Fruit fly (Drosophila melanogaster) whole organism, embryonic: ENCODE measurements around the gene Vha100-2.

Source experiments
- CG12155 ChIP-seq: fragments of 200-800 bp; sonication (Bioruptor generic); optimal IDR thresholded peaks from 3 replicates; lab custom pipeline; 2016; ENCODE audit warnings: missing biosample characterization, missing genetic modification characterization
- CG12299 ChIP-seq: fragments of 200-800 bp; sonication (Bioruptor generic); optimal IDR thresholded peaks from 2 replicates; lab custom pipeline; 2018; ENCODE audit warnings: missing biosample characterization, mild to moderate bottlenecking, missing genetic modification characterization
- CG12769 ChIP-seq: fragments of 200-800 bp; sonication (Bioruptor generic); optimal IDR thresholded peaks from 2 replicates; lab custom pipeline; 2019; ENCODE audit warnings: missing biosample characterization, mild to moderate bottlenecking, missing genetic modification characterization, moderate library complexity
- CG15011 ChIP-seq: fragments of 200-800 bp; sonication (Bioruptor generic); optimal IDR thresholded peaks from 3 replicates; lab custom pipeline; 2018; ENCODE audit warnings: missing biosample characterization, mild to moderate bottlenecking, missing genetic modification characterization
- CG17186 ChIP-seq: fragments of 200-800 bp; sonication (Bioruptor generic); optimal IDR thresholded peaks from 3 replicates; lab custom pipeline; 2017; ENCODE audit warnings: missing biosample characterization, missing genetic modification reagents, missing genetic modification characterization
- CG1832 ChIP-seq: fragments of 200-800 bp; sonication (Bioruptor generic); optimal IDR thresholded peaks from 2 replicates; lab custom pipeline; 2017; ENCODE audit warnings: missing biosample characterization, mild to moderate bottlenecking, missing genetic modification characterization, inconsistent platforms
- CG2712 ChIP-seq: fragments of 200-800 bp; optimal IDR thresholded peaks from 3 replicates; lab custom pipeline; 2019; ENCODE audit warnings: missing biosample characterization, mild to moderate bottlenecking, missing genetic modification characterization, moderate library complexity
- CG30431 ChIP-seq: fragments of 200-800 bp; sonication (Bioruptor generic); optimal IDR thresholded peaks from 2 replicates; lab custom pipeline; 2017; ENCODE audit warnings: missing biosample characterization, missing genetic modification characterization
- CG3065 ChIP-seq: fragments of 200-800 bp; sonication (Bioruptor generic); optimal IDR thresholded peaks from 2 replicates; lab custom pipeline; 2016; ENCODE audit warnings: missing biosample characterization, missing genetic modification characterization
- CG32532 ChIP-seq: fragments of 200-800 bp; sonication (Bioruptor generic); IDR thresholded peaks from 2 replicates; pipeline ENCODE4 v1.3.6; 2022; ENCODE audit warnings: missing biosample characterization, missing genetic modification characterization
- CG6272 ChIP-seq: fragments of 200-800 bp; sonication (Bioruptor generic); IDR thresholded peaks from 2 replicates; pipeline ENCODE4 v1.3.6; 2022; ENCODE audit warnings: missing biosample characterization, missing genetic modification characterization
- CG6791 ChIP-seq: fragments of 200-800 bp; sonication (Bioruptor generic); IDR thresholded peaks from 3 replicates; pipeline ENCODE4 v1.3.6; 2022; ENCODE audit warnings: missing biosample characterization, missing genetic modification characterization; ENCODE audit not compliant: partially characterized antibody
- CG7271 ChIP-seq: fragments of 200-800 bp; sonication (Bioruptor generic); optimal IDR thresholded peaks from 2 replicates; lab custom pipeline; 2018; ENCODE audit warnings: missing biosample characterization, mild to moderate bottlenecking, missing genetic modification characterization, moderate library complexity
- CG8290 ChIP-seq, 3 experiments: fragments of 200-800 bp; sonication (Bioruptor generic); optimal IDR thresholded peaks; 2 replicates each; lab custom pipeline; 2016 to 2019; ENCODE audit warnings: missing biosample characterization in 3 of 3, missing genetic modification characterization in 3 of 3, mild to moderate bottlenecking in 2 of 3, moderate library complexity in 1 of 3
- GATAe ChIP-seq: fragments of 200-800 bp; sonication (Bioruptor generic); conservative IDR thresholded peaks from 2 replicates; pipeline ENCODE4 v1.3.6; 2022; ENCODE audit warnings: missing biosample characterization, missing genetic modification characterization
- Hsf ChIP-seq: fragments of 200-800 bp; sonication (Bioruptor generic); optimal IDR thresholded peaks from 3 replicates; lab custom pipeline; 2016; ENCODE audit warnings: missing biosample characterization, missing genetic modification characterization
- MBD-R2 ChIP-seq: fragments of 200-800 bp; sonication (Bioruptor generic); IDR thresholded peaks from 2 replicates; pipeline ENCODE4 v1.3.6; 2022; ENCODE audit warnings: missing biosample characterization, missing genetic modification characterization
- Meics ChIP-seq: fragments of 200-800 bp; sonication (Bioruptor generic); optimal IDR thresholded peaks from 2 replicates; lab custom pipeline; 2017; ENCODE audit warnings: missing biosample characterization, mild to moderate bottlenecking, missing genetic modification characterization
- Pdp1 ChIP-seq, 2 experiments: fragments of 200-800 bp; sonication (Bioruptor generic); optimal IDR thresholded peaks; 3 replicates each; lab custom pipeline; 2016; ENCODE audit warnings: missing biosample characterization in 2 of 2, missing genetic modification characterization in 2 of 2, mild to moderate bottlenecking in 1 of 2, moderate library complexity in 1 of 2
- Rfx ChIP-seq: fragments of 200-800 bp; sonication (Bioruptor generic); IDR thresholded peaks from 2 replicates; pipeline ENCODE4 v1.3.6; 2022; ENCODE audit warnings: missing biosample characterization, missing genetic modification characterization
- Taf1 ChIP-seq: fragments of 200-800 bp; sonication (Bioruptor generic); IDR thresholded peaks from 2 replicates; pipeline ENCODE4 v1.3.6; 2022; ENCODE audit warnings: missing biosample characterization, missing genetic modification characterization
- Trl ChIP-seq, 3 experiments: fragments of >200 bp in 2 of 3; fragments of 200-800 bp in 1 of 3; sonication (Bioruptor generic) in 1 of 3; optimal IDR thresholded peaks; 2 replicates in 1 of 3; 3 replicates in 2 of 3; lab custom pipeline; 2016 to 2017; ENCODE audit warnings: missing biosample characterization in 1 of 3, missing genetic modification characterization in 1 of 3
- amos ChIP-seq: fragments of 200-800 bp; sonication (Bioruptor generic); IDR thresholded peaks from 2 replicates; pipeline ENCODE4 v1.3.6; 2022; ENCODE audit warnings: missing biosample characterization, missing genetic modification characterization; ENCODE audit not compliant: partially characterized antibody
- cad ChIP-seq: fragments of >200 bp; optimal IDR thresholded peaks from 2 replicates; lab custom pipeline; 2017; ENCODE audit warnings: missing biosample characterization, missing genetic modification characterization
- cas ChIP-seq: fragments of 200-800 bp; sonication (Bioruptor generic); IDR thresholded peaks from 2 replicates; pipeline ENCODE4 v1.3.6; 2022; ENCODE audit warnings: missing biosample characterization, missing genetic modification characterization
- cg ChIP-seq: fragments of 200-800 bp; sonication (Bioruptor generic); optimal IDR thresholded peaks from 3 replicates; lab custom pipeline; 2019; ENCODE audit warnings: missing biosample characterization, mild to moderate bottlenecking, missing genetic modification characterization, moderate library complexity
- chinmo ChIP-seq: fragments of 200-800 bp; sonication (Bioruptor generic); IDR thresholded peaks from 4 replicates; pipeline ENCODE4 v1.3.6; 2022; ENCODE audit warnings: missing biosample characterization, missing genetic modification characterization; ENCODE audit not compliant: partially characterized antibody
- crc ChIP-seq: fragments of 200-800 bp; sonication (Bioruptor generic); optimal IDR thresholded peaks from 2 replicates; lab custom pipeline; 2016; ENCODE audit warnings: missing biosample characterization, missing genetic modification characterization
- croc ChIP-seq: fragments of 200-800 bp; sonication (Bioruptor generic); conservative IDR thresholded peaks from 3 replicates; pipeline ENCODE4 v1.3.6; 2022; ENCODE audit warnings: missing biosample characterization, missing genetic modification characterization
- crol ChIP-seq: fragments of 200-800 bp; sonication (Bioruptor generic); IDR thresholded peaks from 2 replicates; pipeline ENCODE4 v1.3.6; 2022; ENCODE audit warnings: missing biosample characterization, missing genetic modification characterization
- cwo ChIP-seq: fragments of 200-800 bp; sonication (Bioruptor generic); optimal IDR thresholded peaks from 3 replicates; lab custom pipeline; 2017; ENCODE audit warnings: missing biosample characterization, missing genetic modification characterization, mild to moderate bottlenecking, moderate library complexity, missing genetic modification reagents
- dimm ChIP-seq: fragments of 200-800 bp; sonication (Bioruptor generic); IDR thresholded peaks from 2 replicates; pipeline ENCODE4 v1.3.6; 2022; ENCODE audit warnings: missing biosample characterization, missing genetic modification characterization
- esg ChIP-seq: fragments of 200-800 bp; sonication (Bioruptor generic); conservative IDR thresholded peaks from 2 replicates; pipeline ENCODE4 v1.3.6; 2022; ENCODE audit warnings: missing biosample characterization, missing genetic modification characterization
- kah ChIP-seq: fragments of 200-800 bp; sonication (Bioruptor generic); optimal IDR thresholded peaks from 2 replicates; lab custom pipeline; 2018; ENCODE audit warnings: missing biosample characterization, mild to moderate bottlenecking, missing genetic modification characterization
- lab ChIP-seq: fragments of 200-800 bp; sonication (Bioruptor generic); optimal IDR thresholded peaks from 3 replicates; lab custom pipeline; 2017; ENCODE audit warnings: missing biosample characterization, missing genetic modification characterization, mild to moderate bottlenecking, moderate library complexity, missing genetic modification reagents
- mam ChIP-seq: fragments of 200-800 bp; sonication (Bioruptor generic); optimal IDR thresholded peaks from 3 replicates; lab custom pipeline; 2016; ENCODE audit warnings: missing biosample characterization, missing genetic modification characterization
- nerfin-2 ChIP-seq: fragments of 200-800 bp; sonication (Bioruptor generic); IDR thresholded peaks from 2 replicates; pipeline ENCODE4 v1.3.6; 2022; ENCODE audit warnings: missing biosample characterization, missing genetic modification characterization; ENCODE audit not compliant: partially characterized antibody
- pho ChIP-seq: fragments of 200-800 bp; sonication (Bioruptor generic); optimal IDR thresholded peaks from 2 replicates; lab custom pipeline; 2016; ENCODE audit warnings: missing biosample characterization, missing genetic modification characterization
- sr ChIP-seq: fragments of 200-800 bp; sonication (Bioruptor generic); IDR thresholded peaks from 3 replicates; pipeline ENCODE4 v1.3.6; 2022; ENCODE audit warnings: missing biosample characterization, missing genetic modification characterization
- sug ChIP-seq: fragments of 200-800 bp; optimal IDR thresholded peaks from 2 replicates; lab custom pipeline; 2019; ENCODE audit warnings: missing biosample characterization, mild to moderate bottlenecking, missing genetic modification characterization, moderate library complexity
- tgo ChIP-seq: fragments of 200-800 bp; sonication (Bioruptor generic); IDR thresholded peaks from 3 replicates; pipeline ENCODE4 v1.3.6; 2022; ENCODE audit warnings: missing biosample characterization, missing genetic modification characterization
- tll ChIP-seq, 2 experiments: fragments of 200-800 bp in 1 of 2; fragments of >200 bp in 1 of 2; sonication (Bioruptor generic) in 1 of 2; optimal IDR thresholded peaks; 2 replicates each; lab custom pipeline; 2017 to 2019; ENCODE audit warnings: missing biosample characterization in 2 of 2, missing genetic modification characterization in 2 of 2, mild to moderate bottlenecking in 1 of 2, moderate library complexity in 1 of 2
- unc-4 ChIP-seq: fragments of 200-800 bp; sonication (Bioruptor generic); IDR thresholded peaks from 2 replicates; pipeline ENCODE4 v1.3.6; 2022; ENCODE audit warnings: missing biosample characterization, missing genetic modification characterization; ENCODE audit not compliant: partially characterized antibody
- vvl ChIP-seq: fragments of 200-800 bp; sonication (Bioruptor generic); IDR thresholded peaks from 2 replicates; pipeline ENCODE4 v1.3.6; 2022; ENCODE audit warnings: missing biosample characterization, missing genetic modification characterization
- zfh2 ChIP-seq: fragments of 200-800 bp; sonication (Bioruptor generic); optimal IDR thresholded peaks from 2 replicates; lab custom pipeline; 2016; ENCODE audit warnings: missing biosample characterization, missing genetic modification characterization

The Vha100-2 gene

dm6 chr3R:18399698-18400020 lies 690 bp upstream of the Vha100-2 start (continued):
- TF ChIP-seq amos (0 out of 2 replicates have a peak, but pooled peaks have one; percentile 3), cad (no peak), Hsf (GFP tag; lab: Kevin White, UChicago) (no peak), MBD-R2 (GFP tag; lab: Robert Waterston, UW) (peak; percentile 90), nerfin-2 (GFP tag; lab: Robert Waterston, UW) (no peak), lab (no peak)

- peak; percentile 44 for TF ChIP-seq CG1832
- no peak for TF ChIP-seq kah
- no peak for TF ChIP-seq Taf1
- TF ChIP-seq tll (GFP tag; optimal IDR thresholded peaks at IDR 0.05; lab: Kevin White, UChicago): peak in 1 of 2 experiments; percentile 33
- no peak for TF ChIP-seq zfh2 (GFP tag; lab: Kevin White, UChicago)
- no peak for TF ChIP-seq CG6272 (GFP tag; lab: Robert Waterston, UW)
- peak; percentile 86 for TF ChIP-seq cwo (GFP tag; lab: Kevin White, UChicago)
- TF ChIP-seq esg (GFP tag; lab: Robert Waterston, UW): no peak
- no peak for TF ChIP-seq CG30431 (GFP tag; lab: Kevin White, UChicago)
- no peak for TF ChIP-seq tgo
- TF ChIP-seq CG12155 (GFP tag; lab: Kevin White, UChicago): no peak
- no peak for TF ChIP-seq sr
- no peak for TF ChIP-seq CG8290 (GFP tag; optimal IDR thresholded peaks at IDR 0.05; lab: Kevin White, UChicago)
- TF ChIP-seq CG8290 (tag; optimal IDR thresholded peaks at IDR 0.05; lab: Kevin White, UChicago): peak in 1 of 2 experiments; percentile 13
- no peak for TF ChIP-seq CG32532 (GFP tag; lab: Robert Waterston, UW)
- TF ChIP-seq CG17186 (GFP tag; lab: Kevin White, UChicago): no peak
- no peak for TF ChIP-seq CG3065 (GFP tag; lab: Kevin White, UChicago)
- peak; percentile 66 for TF ChIP-seq cg (GFP tag; lab: Kevin White, UChicago)
- no peak for TF ChIP-seq CG15011 (GFP tag; lab: Kevin White, UChicago)
- peak; percentile 21 for TF ChIP-seq sug (tag; lab: Kevin White, UChicago)
- 0 out of 2 replicates have a peak, but pooled peaks have one; percentile 12 for TF ChIP-seq unc-4 (GFP tag; lab: Robert Waterston, UW)
- TF ChIP-seq crol (GFP tag; lab: Robert Waterston, UW): peak; percentile 47; the same call in 1 of the 2 replicates
- TF ChIP-seq Rfx (GFP tag; lab: Robert Waterston, UW): peak; percentile 5; the same call in 1 of the 2 replicates
- TF ChIP-seq CG12299 (tag; lab: Kevin White, UChicago): no peak
- no peak for TF ChIP-seq dimm (GFP tag; lab: Robert Waterston, UW)
- TF ChIP-seq cas (GFP tag; lab: Robert Waterston, UW): no peak
- no peak for TF ChIP-seq CG2712 (tag; lab: Kevin White, UChicago)
- 0 out of 3 replicates have a peak, but pooled peaks have one; percentile 14 for TF ChIP-seq CG6791 (GFP tag; lab: Robert Waterston, UW)
- TF ChIP-seq CG12769 (tag; lab: Kevin White, UChicago): peak; percentile 9
- no peak for TF ChIP-seq Meics (GFP tag; lab: Kevin White, UChicago)
- no peak for TF ChIP-seq crc (GFP tag; lab: Kevin White, UChicago)
- no peak for TF ChIP-seq mam (GFP tag; lab: Kevin White, UChicago)
- no peak for TF ChIP-seq CG7271 (tag; lab: Kevin White, UChicago)
- TF ChIP-seq chinmo (GFP tag; lab: Robert Waterston, UW): peak; percentile 81; the same call in 2 of the 4 replicates
- peak; percentile 54 to 65 for TF ChIP-seq Trl (optimal IDR thresholded peaks at IDR 0.05; lab: Kevin White, UChicago)
- TF ChIP-seq Trl (GFP tag; optimal IDR thresholded peaks at IDR 0.05; lab: Kevin White, UChicago): no peak
- TF ChIP-seq pho (GFP tag; lab: Kevin White, UChicago): no peak
- 0 out of 2 replicates have a peak, but pooled peaks have one; percentile 9 for TF ChIP-seq GATAe (GFP tag; lab: Robert Waterston, UW)
- no peak for TF ChIP-seq croc (GFP tag; lab: Robert Waterston, UW)
- TF ChIP-seq vvl (GFP tag; lab: Robert Waterston, UW): peak; percentile 33; the same call in 1 of the 2 replicates
- TF ChIP-seq Pdp1 (GFP tag; optimal IDR thresholded peaks at IDR 0.05; lab: Kevin White, UChicago): peak in 1 of 2 experiments; percentile 73
- TF ChIP-seq nerfin-2 (GFP tag; lab: Robert Waterston, UW): no peak
Measured at dm6 chr3R:18398460-18398901, 488 bp downstream of the Vha100-2 start.
